Worm (Caenorhabditis elegans) whole organism, L1 larva: Measurements from ENCODE around the gene C37C3.10.
A peak's percentile ranks its signal among the peaks of the same experiment; 100 is the strongest.

ENCODE experiments used
- C04F5.9 ChIP-seq: sonication (generic microtip); optimal IDR thresholded peaks from 2 replicates; lab custom pipeline; 2016; ENCODE audit warnings: missing genetic modification characterization, missing compliant biosample characterization
- Y116A8C.19 ChIP-seq: sonication (generic microtip); optimal IDR thresholded peaks from 2 replicates; lab custom pipeline; 2016; ENCODE audit warnings: missing compliant biosample characterization, missing genetic modification characterization, borderline replicate concordance
- alr-1 ChIP-seq: fragments of 200-800 bp; sonication (Bioruptor generic); optimal IDR thresholded peaks from 2 replicates; lab custom pipeline; 2018; ENCODE audit warnings: borderline replicate concordance, mild to moderate bottlenecking, missing genetic modification characterization, missing compliant biosample characterization
- blmp-1 ChIP-seq: fragments of 150-350 bp; optimal IDR thresholded peaks from 2 replicates; lab custom pipeline; 2014; ENCODE audit warnings: missing biosample characterization, missing genetic modification characterization
- ceh-63 ChIP-seq: fragments of 200-800 bp; sonication (Bioruptor generic); optimal IDR thresholded peaks from 2 replicates; lab custom pipeline; 2018; ENCODE audit warnings: mild to moderate bottlenecking, missing genetic modification characterization, missing compliant biosample characterization
- ceh-8 ChIP-seq: fragments of 200-800 bp; sonication (Bioruptor generic); optimal IDR thresholded peaks from 2 replicates; lab custom pipeline; 2018; ENCODE audit warnings: mild to moderate bottlenecking, missing genetic modification characterization, moderate library complexity, missing compliant biosample characterization
- ceh-88 ChIP-seq: fragments of 200-800 bp; sonication (Bioruptor generic); IDR thresholded peaks from 2 replicates; pipeline ENCODE4 v1.3.6; 2022; ENCODE audit warnings: missing genetic modification characterization, missing compliant biosample characterization
- dpl-1 ChIP-seq, 3 experiments: fragments of 150-350 bp in 2 of 3; sonication (generic microtip) in 1 of 3; optimal IDR thresholded peaks; 2 replicates each; lab custom pipeline; 2014 to 2017; ENCODE audit warnings: missing biosample characterization in 3 of 3, missing genetic modification characterization in 3 of 3, missing genetic modification reagents in 3 of 3
- dsc-1 ChIP-seq: sonication (generic microtip); optimal IDR thresholded peaks from 2 replicates; lab custom pipeline; 2016; ENCODE audit warnings: mild to moderate bottlenecking, missing genetic modification characterization, missing compliant biosample characterization
- efl-1 ChIP-seq, 4 experiments: fragments of 150-350 bp; optimal IDR thresholded peaks in 3 of 4; peaks in 1 of 4; 1 replicate in 1 of 4; 2 replicates in 3 of 4; lab custom pipeline; 2014; ENCODE audit warnings: missing biosample characterization in 2 of 4, missing genetic modification characterization in 2 of 4, missing genetic modification reagents in 2 of 4
- efl-3 ChIP-seq: fragments of 200-800 bp; sonication (Bioruptor generic); optimal IDR thresholded peaks from 2 replicates; lab custom pipeline; 2018; ENCODE audit warnings: mild to moderate bottlenecking, missing genetic modification characterization, missing compliant biosample characterization
- egl-27 ChIP-seq, 2 experiments: fragments of 150-350 bp in 1 of 2; sonication (generic microtip); optimal IDR thresholded peaks; 3 replicates each; lab custom pipeline; 2017 to 2018; ENCODE audit warnings: missing biosample characterization in 2 of 2, missing genetic modification characterization in 2 of 2, missing genetic modification reagents in 2 of 2
- elt-2 ChIP-seq: sonication (generic microtip); optimal IDR thresholded peaks from 2 replicates; lab custom pipeline; 2016; ENCODE audit warnings: missing genetic modification characterization, mild to moderate bottlenecking, inconsistent platforms, missing compliant biosample characterization, missing genetic modification reagents
- elt-3 ChIP-seq, 6 experiments: fragments of 150-350 bp in 1 of 6; sonication (generic microtip); optimal IDR thresholded peaks; 2 replicates each; lab custom pipeline; 2017 to 2018; ENCODE audit warnings: missing biosample characterization in 6 of 6, missing genetic modification characterization in 6 of 6, inconsistent platforms in 1 of 6
- ets-5 ChIP-seq: fragments of 200-800 bp; sonication (Bioruptor generic); IDR thresholded peaks from 2 replicates; pipeline ENCODE4 v1.3.6; 2022; ENCODE audit warnings: missing genetic modification characterization, missing compliant biosample characterization
- fkh-10 ChIP-seq: sonication (generic microtip); optimal IDR thresholded peaks from 2 replicates; lab custom pipeline; 2017; ENCODE audit warnings: missing biosample characterization, missing genetic modification reagents, missing genetic modification characterization
- fkh-4 ChIP-seq: sonication (generic microtip); optimal IDR thresholded peaks from 2 replicates; lab custom pipeline; 2016; ENCODE audit warnings: missing compliant biosample characterization, missing genetic modification characterization, borderline replicate concordance
- fos-1 ChIP-seq: fragments of 150-350 bp; optimal IDR thresholded peaks from 2 replicates; lab custom pipeline; 2014; ENCODE audit warnings: missing biosample characterization, missing genetic modification characterization
- grh-1 ChIP-seq: fragments of 200-800 bp; sonication (Bioruptor generic); IDR thresholded peaks from 2 replicates; pipeline ENCODE4 v1.3.6; 2022; ENCODE audit warnings: missing genetic modification reagents, missing genetic modification characterization, missing compliant biosample characterization
- hlh-17 ChIP-seq: fragments of 200-800 bp; sonication (Bioruptor generic); optimal IDR thresholded peaks from 2 replicates; lab custom pipeline; 2018; ENCODE audit warnings: missing genetic modification characterization, mild to moderate bottlenecking, missing compliant biosample characterization, moderate library complexity, borderline replicate concordance
- hlh-4 ChIP-seq: sonication (generic microtip); optimal IDR thresholded peaks from 2 replicates; lab custom pipeline; 2016; ENCODE audit warnings: mild to moderate bottlenecking, missing genetic modification characterization, missing compliant biosample characterization
- hpl-2 ChIP-seq: fragments of 150-350 bp; optimal IDR thresholded peaks from 2 replicates; lab custom pipeline; 2014; ENCODE audit warnings: missing biosample characterization, missing genetic modification reagents, missing genetic modification characterization
- irx-1 ChIP-seq: sonication (generic microtip); optimal IDR thresholded peaks from 2 replicates; lab custom pipeline; 2016; ENCODE audit warnings: missing genetic modification characterization, missing compliant biosample characterization
- lin-13 ChIP-seq: fragments of 150-350 bp; optimal IDR thresholded peaks from 2 replicates; lab custom pipeline; 2014; ENCODE audit warnings: missing biosample characterization, missing genetic modification reagents, missing genetic modification characterization
- lin-14 ChIP-seq: fragments of 200-800 bp; sonication (Bioruptor generic); optimal IDR thresholded peaks from 2 replicates; lab custom pipeline; 2018; ENCODE audit warnings: mild to moderate bottlenecking, missing genetic modification characterization, moderate library complexity, missing compliant biosample characterization
- lin-15B ChIP-seq: fragments of 150-350 bp; sonication (generic microtip); optimal IDR thresholded peaks from 3 replicates; lab custom pipeline; 2014; ENCODE audit warnings: missing biosample characterization, missing genetic modification characterization
- lin-35 ChIP-seq, 2 experiments: fragments of 150-350 bp; optimal IDR thresholded peaks; 2 replicates each; lab custom pipeline; 2014; ENCODE audit warnings: missing biosample characterization in 2 of 2, missing genetic modification characterization in 2 of 2, missing genetic modification reagents in 2 of 2
- lin-39 ChIP-seq: fragments of 150-350 bp; optimal IDR thresholded peaks from 2 replicates; lab custom pipeline; 2014; ENCODE audit warnings: missing biosample characterization, missing genetic modification reagents, missing genetic modification characterization
- lsy-2 ChIP-seq, 2 experiments: fragments of 150-350 bp; optimal IDR thresholded peaks; 2 replicates each; lab custom pipeline; 2014; ENCODE audit warnings: missing biosample characterization in 2 of 2, missing genetic modification characterization in 2 of 2
- mab-9 ChIP-seq: fragments of 200-800 bp; sonication (Bioruptor generic); IDR thresholded peaks from 2 replicates; pipeline ENCODE4 v1.3.6; 2022; ENCODE audit warnings: missing genetic modification reagents, missing genetic modification characterization, missing compliant biosample characterization
- mef-2 ChIP-seq: fragments of 150-350 bp; optimal IDR thresholded peaks from 2 replicates; lab custom pipeline; 2014; ENCODE audit warnings: missing biosample characterization, missing genetic modification characterization
- nhr-11 ChIP-seq: fragments of 150-350 bp; optimal IDR thresholded peaks from 2 replicates; lab custom pipeline; 2014; ENCODE audit warnings: missing biosample characterization, missing genetic modification characterization
- nhr-20 ChIP-seq: sonication (generic microtip); optimal IDR thresholded peaks from 2 replicates; lab custom pipeline; 2016; ENCODE audit warnings: mild to moderate bottlenecking, missing genetic modification characterization, missing compliant biosample characterization
- nhr-28 ChIP-seq: fragments of 150-350 bp; optimal IDR thresholded peaks from 2 replicates; lab custom pipeline; 2014; ENCODE audit warnings: missing biosample characterization, missing genetic modification characterization
- nhr-76 ChIP-seq: sonication (generic microtip); optimal IDR thresholded peaks from 2 replicates; lab custom pipeline; 2017; ENCODE audit warnings: missing biosample characterization, missing genetic modification characterization
- pqm-1 ChIP-seq: sonication (generic microtip); optimal IDR thresholded peaks from 3 replicates; lab custom pipeline; 2017; ENCODE audit warnings: missing biosample characterization, missing genetic modification characterization
- swsn-7 ChIP-seq: sonication (generic microtip); optimal IDR thresholded peaks from 2 replicates; lab custom pipeline; 2016; ENCODE audit warnings: missing genetic modification characterization, missing compliant biosample characterization
- tlp-1 ChIP-seq: fragments of 150-350 bp; optimal IDR thresholded peaks from 2 replicates; lab custom pipeline; 2014; ENCODE audit warnings: missing biosample characterization, missing genetic modification characterization
- unc-62 ChIP-seq: fragments of 150-350 bp; optimal IDR thresholded peaks from 2 replicates; lab custom pipeline; 2014; ENCODE audit warnings: missing biosample characterization, missing genetic modification reagents, missing genetic modification characterization
- unc-86 ChIP-seq: sonication (generic microtip); optimal IDR thresholded peaks from 2 replicates; lab custom pipeline; 2016; ENCODE audit warnings: missing genetic modification characterization, missing compliant biosample characterization
- unc-98 ChIP-seq: fragments of 200-800 bp; sonication (Bioruptor generic); IDR thresholded peaks from 2 replicates; pipeline ENCODE4 v1.3.6; 2022; ENCODE audit warnings: missing genetic modification characterization, missing compliant biosample characterization
- zip-4 ChIP-seq: fragments of 200-800 bp; sonication (Bioruptor generic); optimal IDR thresholded peaks from 2 replicates; lab custom pipeline; 2018; ENCODE audit warnings: mild to moderate bottlenecking, missing genetic modification characterization, moderate library complexity, missing compliant biosample characterization
- ztf-11 ChIP-seq, 2 experiments: sonication (generic microtip); optimal IDR thresholded peaks; 2 replicates each; lab custom pipeline; 2016 to 2017; ENCODE audit warnings: missing genetic modification characterization in 2 of 2, missing biosample characterization in 1 of 2, missing compliant biosample characterization in 1 of 2

C37C3.10 gene

ce11 chrV:7847687-7848086 is 15.2 kb downstream of the C37C3.10 start:
- TF ChIP-seq ztf-11 (tag; optimal IDR thresholded peaks at IDR 0.05; lab: Kevin White, UChicago), result no peak
- no peak for TF ChIP-seq ceh-8
- no peak for TF ChIP-seq unc-62
- no peak for TF ChIP-seq efl-1 (optimal IDR thresholded peaks at IDR 0.05; lab: Kevin White, UChicago)
- TF ChIP-seq efl-1 (GFP tag; optimal IDR thresholded peaks at IDR 0.05 in 1 of 2; lab: Kevin White, UChicago), result peak in 1 of 2 experiments; percentile 78
- TF ChIP-seq ceh-88, result no peak
- no peak for TF ChIP-seq elt-3 (tag; optimal IDR thresholded peaks at IDR 0.05; lab: Kevin White, UChicago)

- TF ChIP-seq lsy-2 (tag; optimal IDR thresholded peaks at IDR 0.05; lab: Kevin White, UChicago) (no peak), nhr-76 (tag; lab: Kevin White, UChicago) (no peak), lin-14 (GFP tag; lab: Kevin White, UChicago) (peak; percentile 26), unc-86 (tag; lab: Kevin White, UChicago) (peak; percentile 8), zip-4 (GFP tag; lab: Kevin White, UChicago) (no peak), lin-39 (tag; lab: Kevin White, UChicago) (no peak), efl-1 (optimal IDR thresholded peaks at IDR 0.05; lab: Kevin White, UChicago) (no peak), efl-1 (GFP tag; optimal IDR thresholded peaks at IDR 0.05 in 1 of 2; lab: Kevin White, UChicago) (no peak), nhr-28 (tag; lab: Kevin White, UChicago) (no peak), alr-1 (tag; lab: Kevin White, UChicago) (no peak), ets-5 (GFP tag; lab: Robert Waterston, UW) (no peak), lin-13 (GFP tag; lab: Kevin White, UChicago) (no peak), egl-27 (tag; optimal IDR thresholded peaks at IDR 0.05; lab: Kevin White, UChicago) (no peak), unc-62 (no peak), ceh-8 (no peak), nhr-20 (tag; lab: Kevin White, UChicago) (no peak)
Measured at ce11 chrV:7847170-7847569, 15.7 kb downstream of the C37C3.10 start, which contains the start of gene memo-1. Gene memo-1 (minus strand): TSS chrV:7847171.

ce11 chrV:7842228-7842627 is 20.6 kb downstream of the C37C3.10 start, which contains the start of gene grd-8:
Gene grd-8 (plus strand): TSS chrV:7842528.
- TF ChIP-seq dpl-1 (GFP tag; optimal IDR thresholded peaks at IDR 0.05; lab: Kevin White, UChicago), result no peak
- TF ChIP-seq nhr-11 (tag; lab: Kevin White, UChicago), result no peak
- TF ChIP-seq lin-15B (tag; lab: Kevin White, UChicago), result no peak
- no peak for TF ChIP-seq ceh-88
- no peak for TF ChIP-seq mab-9 (GFP tag; lab: Robert Waterston, UW)
- no peak for TF ChIP-seq hlh-4 (tag; lab: Kevin White, UChicago)
- TF ChIP-seq fkh-10 (GFP tag; lab: Kevin White, UChicago), result no peak
- TF ChIP-seq fos-1 (tag; lab: Kevin White, UChicago), result no peak
- TF ChIP-seq irx-1 (tag; lab: Kevin White, UChicago), result no peak
- no peak for TF ChIP-seq efl-3 (GFP tag; lab: Kevin White, UChicago)
- no peak for TF ChIP-seq tlp-1
- no peak for TF ChIP-seq alr-1 (tag; lab: Kevin White, UChicago)
- no peak for TF ChIP-seq fkh-4
- TF ChIP-seq unc-98 (GFP tag; lab: Robert Waterston, UW), result no peak
- TF ChIP-seq ceh-63 (GFP tag; lab: Kevin White, UChicago), result no peak

- TF ChIP-seq C04F5.9 (tag; lab: Kevin White, UChicago) (no peak), elt-2 (tag; lab: Kevin White, UChicago) (no peak), hlh-17 (GFP tag; lab: Kevin White, UChicago) (no peak), mef-2 (tag; lab: Kevin White, UChicago) (no peak), pqm-1 (tag; lab: Kevin White, UChicago) (no peak), Y116A8C.19 (tag; lab: Kevin White, UChicago) (no peak), dsc-1 (tag; lab: Kevin White, UChicago) (no peak), grh-1 (GFP tag; lab: Robert Waterston, UW) (no peak), lin-35 (GFP tag; optimal IDR thresholded peaks at IDR 0.05; lab: Kevin White, UChicago) (no peak), hpl-2 (no peak), unc-86 (tag; lab: Kevin White, UChicago) (no peak), blmp-1 (tag; lab: Kevin White, UChicago) (no peak), swsn-7 (tag; lab: Kevin White, UChicago) (no peak)
- TF ChIP-seq, all 84 proteins: peak for 0
Measured at ce11 chrV:7839485-7839884, 23.4 kb downstream of the C37C3.10 start, which contains the start of gene C37C3.12. Gene C37C3.12 (minus strand): TSS chrV:7839585.
